Fruit fly (Drosophila melanogaster): ENCODE data around the gene CG17005.
A peak's percentile ranks its signal among the peaks of the same experiment; 100 is the strongest.

The CG17005 gene

DNA sequence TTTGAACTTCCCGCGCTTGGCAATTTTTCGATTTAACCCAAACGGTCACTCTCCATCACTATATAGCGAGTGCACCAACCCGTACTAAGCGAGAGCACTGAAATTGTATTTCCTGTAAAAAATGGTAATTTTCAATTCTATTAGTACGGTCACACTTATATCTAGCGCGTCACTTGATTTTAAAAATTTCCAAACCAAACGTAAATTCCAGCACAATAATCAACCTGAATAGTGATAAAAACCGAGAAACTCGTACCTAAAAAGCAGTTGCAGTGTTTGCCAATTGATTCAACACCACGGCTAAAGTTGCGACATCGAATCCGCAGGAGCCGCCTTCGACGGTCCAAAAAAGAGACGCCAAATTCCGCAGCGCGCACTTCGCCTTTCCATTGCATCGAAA lies 3.1 kb downstream of the CG17005 start, which contains the start of gene Cks30A (continued):
- TF ChIP-seq CG15601 (tag; optimal IDR thresholded peaks at IDR 0.05): no peak
- TF ChIP-seq pita (GFP tag; optimal IDR thresholded peaks at IDR 0.05): peak; percentile 72
- no peak for TF ChIP-seq CG13894 (tag; optimal IDR thresholded peaks at IDR 0.05)
- TF ChIP-seq Abd-B (GFP tag; optimal IDR thresholded peaks at IDR 0.05): peak; percentile 20
- TF ChIP-seq CG3995 (GFP tag; optimal IDR thresholded peaks at IDR 0.05): peak; percentile 31
- TF ChIP-seq CG11695 (GFP tag; IDR thresholded peaks at IDR 0.05): no peak
- no peak for TF ChIP-seq CG15479 (GFP tag; optimal IDR thresholded peaks at IDR 0.05)
- TF ChIP-seq Myb (GFP tag; optimal IDR thresholded peaks at IDR 0.05): peak; percentile 80
- no peak for TF ChIP-seq gce (GFP tag; IDR thresholded peaks at IDR 0.05)
- TF ChIP-seq ham (GFP tag; IDR thresholded peaks at IDR 0.05): no peak
- peak; percentile 63 for TF ChIP-seq zen (tag; optimal IDR thresholded peaks at IDR 0.05)
- TF ChIP-seq mld (GFP tag; IDR thresholded peaks at IDR 0.05; ENCODE audit: partially characterized antibody): 0 out of 3 replicates have a peak, but pooled peaks have one; percentile 58
- no peak for TF ChIP-seq CG18011 (GFP tag; optimal IDR thresholded peaks at IDR 0.05)
- TF ChIP-seq D (optimal IDR thresholded peaks at IDR 0.05): no peak
- TF ChIP-seq D (GFP tag; optimal IDR thresholded peaks at IDR 0.05): no peak

DNA sequence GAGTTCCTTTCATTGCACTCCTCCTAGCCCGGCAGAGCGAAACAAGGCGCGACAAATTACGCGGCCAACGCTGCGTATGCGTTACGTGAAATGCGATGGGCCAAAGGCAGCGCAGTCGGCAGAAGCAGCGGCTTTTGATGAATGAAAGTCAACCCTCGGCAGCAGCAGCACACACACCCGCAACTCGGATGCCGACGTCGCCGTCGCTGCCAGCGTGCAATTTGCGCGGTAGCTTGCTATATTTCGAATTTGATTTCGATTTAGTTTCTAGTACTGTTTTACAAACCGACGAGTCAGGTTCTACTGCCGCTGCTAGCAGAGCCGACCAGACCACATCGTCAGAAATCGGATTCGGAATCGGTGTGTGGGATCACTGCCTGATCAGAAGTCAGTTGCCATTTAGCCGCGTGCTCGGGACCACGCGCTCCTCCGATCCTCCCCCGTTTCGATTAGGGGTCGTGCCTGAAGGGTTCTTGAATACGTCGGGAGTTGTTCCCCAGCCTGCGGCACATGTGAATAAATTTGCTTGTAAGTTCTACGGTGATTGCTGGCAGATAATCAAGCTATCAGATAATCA lies 5.8 kb downstream of the CG17005 start, which contains the start of gene Eaat1:
Gene Eaat1 (plus strand): TSS at position 268 of the 577 bp plus-strand sequence.
- TF ChIP-seq Med (GFP tag) (peak; percentile 67), Pdp1 (GFP tag; optimal IDR thresholded peaks at IDR 0.05) (peak in 1 of 2 experiments; percentile 3), unc-4 (GFP tag; IDR thresholded peaks at IDR 0.05; ENCODE audit: partially characterized antibody) (no peak), CG3407 (GFP tag; optimal IDR thresholded peaks at IDR 0.05) (no peak), chinmo (GFP tag; IDR thresholded peaks at IDR 0.05; ENCODE audit: partially characterized antibody) (0 out of 4 replicates have a peak, but pooled peaks have one; percentile 14), NK7.1 (GFP tag; optimal IDR thresholded peaks at IDR 0.05) (no peak), Adf1 (GFP tag; IDR thresholded peaks at IDR 0.05) (peak; percentile 90), crol (GFP tag; IDR thresholded peaks at IDR 0.05) (no peak), CG7372 (GFP tag; IDR thresholded peaks at IDR 0.05) (peak; percentile 66), CG9609 (GFP tag; optimal IDR thresholded peaks at IDR 0.05) (no peak)

DNA sequence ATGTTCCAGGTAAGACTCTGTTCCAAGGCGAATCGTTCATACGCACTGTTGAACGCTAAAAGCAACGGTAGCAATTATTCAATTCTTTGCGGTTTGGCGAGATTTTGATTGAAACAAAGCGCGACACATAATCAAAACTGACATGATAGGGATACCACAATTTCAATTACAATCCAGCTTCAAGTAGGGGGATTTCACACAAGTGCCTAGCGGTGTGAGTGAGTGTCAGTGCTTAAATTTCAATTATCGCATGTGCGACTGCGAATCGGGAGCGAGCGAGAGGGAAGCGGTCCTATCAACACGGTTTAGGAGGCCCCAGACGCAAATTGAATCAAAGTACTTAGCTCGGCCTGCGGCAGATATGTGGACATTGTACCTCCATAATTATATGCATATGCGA lies 11.3 kb downstream of the CG17005 start:
- no peak for TF ChIP-seq trem (tag; optimal IDR thresholded peaks at IDR 0.05)
- no peak for TF ChIP-seq crp (GFP tag; optimal IDR thresholded peaks at IDR 0.05)
- TF ChIP-seq CG34376 (GFP tag; optimal IDR thresholded peaks at IDR 0.05): peak; percentile 2
- no peak for TF ChIP-seq abd-A (tag; optimal IDR thresholded peaks at IDR 0.05)
- no peak for TF ChIP-seq CG3995 (GFP tag; optimal IDR thresholded peaks at IDR 0.05)

DNA sequence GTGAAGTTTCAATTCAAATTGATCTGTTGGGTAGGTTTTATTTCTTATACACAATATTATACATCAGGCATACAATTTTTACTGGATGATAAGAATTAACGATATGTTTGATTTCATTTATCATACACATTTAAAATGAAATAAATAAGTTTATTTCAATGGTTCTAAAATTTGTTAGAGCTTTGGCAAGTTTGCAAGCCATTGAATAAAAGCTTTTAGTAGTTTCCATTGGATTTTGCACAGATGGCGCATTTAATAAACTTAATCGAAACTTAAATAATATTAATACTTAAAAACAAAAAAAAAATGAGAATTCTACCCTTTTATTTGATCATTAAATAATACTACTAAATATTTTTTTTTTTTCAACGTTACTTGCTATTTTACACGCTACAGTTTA lies 14.4 kb downstream of the CG17005 start:
- TF ChIP-seq CG6654 (GFP tag; optimal IDR thresholded peaks at IDR 0.05) (peak; percentile 91), Six4 (GFP tag; optimal IDR thresholded peaks at IDR 0.05) (no peak), zen (tag; optimal IDR thresholded peaks at IDR 0.05) (no peak), CTCF (GFP tag; optimal IDR thresholded peaks at IDR 0.05) (peak; percentile 88), CG13894 (tag; optimal IDR thresholded peaks at IDR 0.05) (peak; percentile 14)

DNA sequence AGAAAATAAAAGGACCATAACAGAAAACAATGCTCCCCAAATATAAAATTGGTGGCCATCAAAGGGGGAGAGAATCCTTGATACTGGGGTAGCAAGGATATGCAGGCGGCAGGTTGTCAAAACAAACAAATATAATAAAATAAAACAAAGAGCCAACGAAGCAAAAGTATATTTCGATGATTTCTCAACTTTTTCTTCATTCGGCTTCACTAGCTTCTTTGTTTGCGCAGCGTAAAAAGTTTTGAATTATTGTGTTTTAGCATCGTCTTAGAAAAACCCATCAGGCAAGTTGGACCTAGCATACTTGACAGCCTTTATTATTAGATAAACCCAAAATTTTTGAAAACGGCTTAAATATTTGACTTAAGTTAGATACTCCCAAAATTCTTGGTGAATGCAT lies 15.0 kb downstream of the CG17005 start, which contains the start of gene CG3748:
Gene CG3748 (plus strand): TSS at position 301 of the 400 bp plus-strand sequence.
- TF ChIP-seq CG10565 (GFP tag; optimal IDR thresholded peaks at IDR 0.05) (no peak), B-H1 (GFP tag; IDR thresholded peaks at IDR 0.05) (no peak), Aef1 (GFP tag; IDR thresholded peaks at IDR 0.05) (no peak)

All from whole organism, embryonic.